Fruit fly (Drosophila melanogaster) whole organism, embryonic: ENCODE measurements around the gene CG5225.

Experiments used
- Ada2b ChIP-seq: fragments of 200-800 bp; sonication (Bioruptor generic); IDR thresholded peaks from 2 replicates; pipeline ENCODE4 v1.3.6; 2022; ENCODE audit warnings: missing biosample characterization, missing genetic modification characterization
- CG10147 ChIP-seq: fragments of 200-800 bp; sonication (Bioruptor generic); optimal IDR thresholded peaks from 2 replicates; lab custom pipeline; 2019; ENCODE audit warnings: missing biosample characterization, mild to moderate bottlenecking, missing genetic modification characterization, moderate library complexity
- CG10321 ChIP-seq: fragments of 200-800 bp; sonication (Bioruptor generic); IDR thresholded peaks from 2 replicates; pipeline ENCODE4 v1.3.6; 2022; ENCODE audit warnings: missing biosample characterization, missing genetic modification characterization
- CG10431 ChIP-seq: fragments of 200-800 bp; sonication (Bioruptor generic); optimal IDR thresholded peaks from 3 replicates; lab custom pipeline; 2018; ENCODE audit warnings: missing biosample characterization, mild to moderate bottlenecking, missing genetic modification characterization
- CG10654 ChIP-seq: fragments of 200-800 bp; sonication (Bioruptor generic); optimal IDR thresholded peaks from 2 replicates; lab custom pipeline; 2016; ENCODE audit warnings: missing biosample characterization, missing genetic modification characterization
- CG12071 ChIP-seq: fragments of 200-800 bp; sonication (Bioruptor generic); optimal IDR thresholded peaks from 3 replicates; lab custom pipeline; 2018; ENCODE audit warnings: missing biosample characterization, mild to moderate bottlenecking, missing genetic modification characterization
- CG13296 ChIP-seq: fragments of 200-800 bp; sonication (Bioruptor generic); optimal IDR thresholded peaks from 3 replicates; lab custom pipeline; 2018; ENCODE audit warnings: missing biosample characterization, mild to moderate bottlenecking, missing genetic modification characterization
- CG14441 ChIP-seq: fragments of 200-800 bp; sonication (Bioruptor generic); IDR thresholded peaks from 2 replicates; pipeline ENCODE4 v1.3.6; 2022; ENCODE audit warnings: missing biosample characterization, missing genetic modification characterization
- CG16863 ChIP-seq: fragments of 200-800 bp; sonication (Bioruptor generic); optimal IDR thresholded peaks from 3 replicates; lab custom pipeline; 2016; ENCODE audit warnings: missing biosample characterization, missing genetic modification characterization
- CG17359 ChIP-seq: fragments of 200-800 bp; sonication (Bioruptor generic); optimal IDR thresholded peaks from 3 replicates; lab custom pipeline; 2018; ENCODE audit warnings: missing biosample characterization, mild to moderate bottlenecking, missing genetic modification characterization, moderate library complexity
- CG2129 ChIP-seq: fragments of 200-800 bp; sonication (Bioruptor generic); IDR thresholded peaks from 2 replicates; pipeline ENCODE4 v1.3.6; 2022; ENCODE audit warnings: missing biosample characterization, missing genetic modification characterization; ENCODE audit not compliant: partially characterized antibody
- CG2712 ChIP-seq: fragments of 200-800 bp; optimal IDR thresholded peaks from 3 replicates; lab custom pipeline; 2019; ENCODE audit warnings: missing biosample characterization, mild to moderate bottlenecking, missing genetic modification characterization, moderate library complexity
- CG3065 ChIP-seq: fragments of 200-800 bp; sonication (Bioruptor generic); optimal IDR thresholded peaks from 2 replicates; lab custom pipeline; 2016; ENCODE audit warnings: missing biosample characterization, missing genetic modification characterization
- CG31224 ChIP-seq: fragments of 200-800 bp; sonication (Bioruptor generic); IDR thresholded peaks from 2 replicates; pipeline ENCODE4 v1.3.6; 2022; ENCODE audit warnings: missing biosample characterization, missing genetic modification characterization
- CG31365 ChIP-seq: fragments of 200-800 bp; sonication (Bioruptor generic); optimal IDR thresholded peaks from 2 replicates; lab custom pipeline; 2018; ENCODE audit warnings: missing biosample characterization, mild to moderate bottlenecking, missing genetic modification characterization
- CG31441 ChIP-seq: fragments of 200-800 bp; sonication (Bioruptor generic); IDR thresholded peaks from 2 replicates; pipeline ENCODE4 v1.3.6; 2022; ENCODE audit warnings: missing biosample characterization, missing genetic modification characterization
- CG4328 ChIP-seq: fragments of 200-800 bp; sonication (Bioruptor generic); optimal IDR thresholded peaks from 3 replicates; lab custom pipeline; 2017; ENCODE audit warnings: missing biosample characterization, missing genetic modification reagents, missing genetic modification characterization
- CG4820 ChIP-seq: fragments of 200-800 bp; sonication (Bioruptor generic); optimal IDR thresholded peaks from 3 replicates; lab custom pipeline; 2016; ENCODE audit warnings: missing biosample characterization, missing genetic modification characterization
- CG6272 ChIP-seq: fragments of 200-800 bp; sonication (Bioruptor generic); IDR thresholded peaks from 2 replicates; pipeline ENCODE4 v1.3.6; 2022; ENCODE audit warnings: missing biosample characterization, missing genetic modification characterization
- CG6683 ChIP-seq: fragments of 200-800 bp; sonication (Bioruptor generic); optimal IDR thresholded peaks from 2 replicates; lab custom pipeline; 2017; ENCODE audit warnings: missing biosample characterization, mild to moderate bottlenecking, missing genetic modification characterization, missing genetic modification reagents
- CG8765 ChIP-seq: fragments of 200-800 bp; sonication (Bioruptor generic); IDR thresholded peaks from 2 replicates; pipeline ENCODE4 v1.3.6; 2022; ENCODE audit warnings: missing biosample characterization, missing genetic modification characterization
- CG9215 ChIP-seq: fragments of 200-800 bp; sonication (Bioruptor generic); IDR thresholded peaks from 2 replicates; pipeline ENCODE4 v1.3.6; 2022; ENCODE audit warnings: missing biosample characterization, missing genetic modification characterization
- CG9817 ChIP-seq: fragments of 200-800 bp; sonication (Bioruptor generic); optimal IDR thresholded peaks from 2 replicates; lab custom pipeline; 2018; ENCODE audit warnings: missing biosample characterization, mild to moderate bottlenecking, missing genetic modification characterization, moderate library complexity
- CrebB ChIP-seq: fragments of 200-800 bp; sonication (Bioruptor generic); optimal IDR thresholded peaks from 3 replicates; lab custom pipeline; 2018; ENCODE audit warnings: missing biosample characterization, mild to moderate bottlenecking, missing genetic modification characterization
- D ChIP-seq, 2 experiments: fragments of 200-800 bp in 1 of 2; fragments of >200 bp in 1 of 2; sonication (Bioruptor generic) in 1 of 2; optimal IDR thresholded peaks; 2 replicates in 1 of 2; 3 replicates in 1 of 2; lab custom pipeline; 2017; ENCODE audit warnings: mild to moderate bottlenecking in 1 of 2, missing biosample characterization in 1 of 2, missing genetic modification characterization in 1 of 2, missing genetic modification reagents in 1 of 2
- HHEX ChIP-seq: fragments of 200-800 bp; sonication (Bioruptor generic); optimal IDR thresholded peaks from 3 replicates; lab custom pipeline; 2017; ENCODE audit warnings: missing biosample characterization, mild to moderate bottlenecking, missing genetic modification characterization, missing genetic modification reagents
- HmgZ ChIP-seq: fragments of 200-800 bp; sonication (Bioruptor generic); optimal IDR thresholded peaks from 2 replicates; lab custom pipeline; 2018; ENCODE audit warnings: missing biosample characterization, mild to moderate bottlenecking, missing genetic modification characterization
- MBD-R2 ChIP-seq: fragments of 200-800 bp; sonication (Bioruptor generic); IDR thresholded peaks from 2 replicates; pipeline ENCODE4 v1.3.6; 2022; ENCODE audit warnings: missing biosample characterization, missing genetic modification characterization
- MESR4 ChIP-seq: fragments of 200-800 bp; sonication (Bioruptor generic); optimal IDR thresholded peaks from 2 replicates; lab custom pipeline; 2018; ENCODE audit warnings: missing biosample characterization, mild to moderate bottlenecking, missing genetic modification characterization, moderate library complexity
- Rfx ChIP-seq: fragments of 200-800 bp; sonication (Bioruptor generic); IDR thresholded peaks from 2 replicates; pipeline ENCODE4 v1.3.6; 2022; ENCODE audit warnings: missing biosample characterization, missing genetic modification characterization
- Sin3A ChIP-seq: fragments of >200 bp; optimal IDR thresholded peaks from 2 replicates; lab custom pipeline; 2018
- ase ChIP-seq: fragments of 200-800 bp; sonication (Bioruptor generic); IDR thresholded peaks from 3 replicates; pipeline ENCODE4 v1.3.6; 2022; ENCODE audit warnings: missing biosample characterization, missing genetic modification characterization
- bbx ChIP-seq: fragments of 200-800 bp; sonication (Bioruptor generic); IDR thresholded peaks from 2 replicates; pipeline ENCODE4 v1.3.6; 2022; ENCODE audit warnings: missing biosample characterization, missing genetic modification characterization; ENCODE audit not compliant: partially characterized antibody
- bigmax ChIP-seq: fragments of 200-800 bp; sonication (Bioruptor generic); optimal IDR thresholded peaks from 2 replicates; lab custom pipeline; 2018; ENCODE audit warnings: missing biosample characterization, mild to moderate bottlenecking, missing genetic modification characterization
- caup ChIP-seq: fragments of 200-800 bp; sonication (Bioruptor generic); optimal IDR thresholded peaks from 3 replicates; lab custom pipeline; 2017; ENCODE audit warnings: missing biosample characterization, mild to moderate bottlenecking, missing genetic modification characterization, moderate library complexity; ENCODE audit not compliant: severe bottlenecking
- crp ChIP-seq, 2 experiments: fragments of 200-800 bp; sonication (Bioruptor generic); optimal IDR thresholded peaks; 2 replicates in 1 of 2; 3 replicates in 1 of 2; lab custom pipeline; 2017; ENCODE audit warnings: missing biosample characterization in 2 of 2, missing genetic modification characterization in 2 of 2, mild to moderate bottlenecking in 1 of 2, moderate library complexity in 1 of 2
- jigr1 ChIP-seq: fragments of 200-800 bp; sonication (Bioruptor generic); IDR thresholded peaks from 3 replicates; pipeline ENCODE4 v1.3.6; 2022; ENCODE audit warnings: missing biosample characterization, missing genetic modification characterization
- pfk ChIP-seq: fragments of 200-800 bp; sonication (Bioruptor generic); optimal IDR thresholded peaks from 2 replicates; lab custom pipeline; 2018; ENCODE audit warnings: missing biosample characterization, mild to moderate bottlenecking, missing genetic modification characterization, moderate library complexity
- pnt ChIP-seq: fragments of 200-800 bp; sonication (Bioruptor generic); optimal IDR thresholded peaks from 3 replicates; lab custom pipeline; 2016; ENCODE audit warnings: missing biosample characterization, missing genetic modification characterization
- repo ChIP-seq: fragments of 200-800 bp; sonication (Bioruptor generic); optimal IDR thresholded peaks from 2 replicates; lab custom pipeline; 2016; ENCODE audit warnings: missing biosample characterization, missing genetic modification characterization
- scrt ChIP-seq: fragments of 200-800 bp; sonication (Bioruptor generic); optimal IDR thresholded peaks from 2 replicates; lab custom pipeline; 2018; ENCODE audit warnings: missing biosample characterization, mild to moderate bottlenecking, missing genetic modification characterization, moderate library complexity
- seq ChIP-seq: fragments of 200-800 bp; sonication (Bioruptor generic); IDR thresholded peaks from 2 replicates; pipeline ENCODE4 v1.3.6; 2022; ENCODE audit warnings: missing biosample characterization, missing genetic modification characterization
- shn ChIP-seq: fragments of 200-800 bp; sonication (Bioruptor generic); optimal IDR thresholded peaks from 3 replicates; lab custom pipeline; 2016; ENCODE audit warnings: missing biosample characterization, missing genetic modification characterization
- slou ChIP-seq: fragments of 200-800 bp; sonication (Bioruptor generic); optimal IDR thresholded peaks from 3 replicates; lab custom pipeline; 2016; ENCODE audit warnings: missing biosample characterization, missing genetic modification characterization
- trh ChIP-seq: fragments of 200-800 bp; sonication (Bioruptor generic); optimal IDR thresholded peaks from 2 replicates; lab custom pipeline; 2016; ENCODE audit warnings: missing biosample characterization, missing genetic modification characterization
- tup ChIP-seq: fragments of 200-800 bp; sonication (Bioruptor generic); optimal IDR thresholded peaks from 2 replicates; lab custom pipeline; 2016; ENCODE audit warnings: missing biosample characterization, mild to moderate bottlenecking, missing genetic modification characterization, moderate library complexity
- vnd ChIP-seq: fragments of 200-800 bp; sonication (Bioruptor generic); IDR thresholded peaks from 3 replicates; pipeline ENCODE4 v1.3.6; 2022; ENCODE audit warnings: missing biosample characterization, missing genetic modification characterization; ENCODE audit not compliant: partially characterized antibody
- wdn ChIP-seq: fragments of 200-800 bp; sonication (Bioruptor generic); IDR thresholded peaks from 2 replicates; pipeline ENCODE4 v1.3.6; 2022; ENCODE audit warnings: missing biosample characterization, missing genetic modification characterization
- wor ChIP-seq: fragments of 200-800 bp; sonication (Bioruptor generic); IDR thresholded peaks from 2 replicates; pipeline ENCODE4 v1.3.6; 2022; ENCODE audit warnings: missing biosample characterization, missing genetic modification characterization

The CG5225 gene

DNA sequence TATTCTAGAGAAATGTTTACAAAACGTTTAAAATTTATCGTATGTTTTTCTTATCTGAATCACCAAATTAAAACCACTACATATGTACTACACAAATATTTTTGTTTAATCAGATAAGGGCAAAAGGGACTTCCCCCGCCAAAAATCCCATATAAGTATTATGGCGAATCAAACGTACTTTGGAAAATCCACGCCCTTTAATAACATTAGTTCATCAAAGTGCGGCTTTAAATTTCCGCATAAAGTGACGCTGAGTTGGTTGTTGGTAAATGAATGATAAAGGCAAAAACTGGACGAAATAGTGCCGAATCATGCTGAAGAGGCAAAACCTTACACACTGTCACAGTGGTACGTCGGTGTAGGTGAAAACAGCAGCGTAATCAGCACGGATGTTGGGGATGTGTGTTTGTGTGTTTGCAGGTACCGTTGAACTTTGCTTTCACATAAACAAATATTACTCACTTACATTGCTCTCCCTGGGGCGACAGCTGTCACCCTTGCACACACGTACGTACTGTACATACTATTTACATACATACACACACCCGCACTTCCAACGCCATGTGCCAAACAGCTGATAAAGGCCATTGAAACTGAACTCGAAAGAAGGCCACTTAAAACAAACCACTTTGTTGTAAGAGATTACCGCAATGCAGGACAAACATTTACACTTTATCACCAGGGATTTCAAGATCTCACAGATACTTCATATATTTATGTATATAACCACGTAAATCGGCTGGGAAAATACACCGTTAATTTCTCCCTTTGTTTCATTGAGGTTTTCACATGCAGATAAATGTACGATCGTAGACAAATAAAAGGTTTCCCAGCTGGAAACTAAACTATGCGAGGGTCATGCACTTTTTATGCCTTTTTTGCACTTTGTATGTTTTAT lies 50.7 kb downstream of the CG5225 start (continued):
- TF ChIP-seq HmgZ (tag; lab: Kevin White, UChicago) (peak; percentile 45), CG2712 (tag; lab: Kevin White, UChicago) (no peak), ase (GFP tag; lab: Robert Waterston, UW) (no peak), slou (no peak), trh (GFP tag; lab: Kevin White, UChicago) (no peak), crp (GFP tag; optimal IDR thresholded peaks at IDR 0.05; lab: Kevin White, UChicago) (peak in 1 of 2 experiments; percentile 71), tup (GFP tag; lab: Kevin White, UChicago) (no peak), CG16863 (GFP tag; lab: Kevin White, UChicago) (no peak), vnd (no peak), CG8765 (GFP tag; lab: Robert Waterston, UW) (no peak), CG10654 (no peak), CG14441 (0 out of 2 replicates have a peak, but pooled peaks have one; percentile 10), shn (GFP tag; lab: Kevin White, UChicago) (no peak), bigmax (GFP tag; lab: Kevin White, UChicago) (no peak), CrebB (tag; lab: Kevin White, UChicago) (peak; percentile 68), CG6683 (GFP tag; lab: Kevin White, UChicago) (peak; percentile 3), pfk (peak; percentile 5), CG10321 (no peak), Ada2b (GFP tag; lab: Robert Waterston, UW) (no peak), pnt (GFP tag; lab: Kevin White, UChicago) (no peak), CG31365 (no peak), CG12071 (GFP tag; lab: Kevin White, UChicago) (peak; percentile 50), CG6272 (GFP tag; lab: Robert Waterston, UW) (no peak), CG4328 (GFP tag; lab: Kevin White, UChicago) (peak; percentile 34), CG3065 (GFP tag; lab: Kevin White, UChicago) (no peak), jigr1 (GFP tag; lab: Robert Waterston, UW) (no peak), seq (peak; percentile 7; the same call in 1 of the 2 replicates), CG13296 (no peak), CG10431 (GFP tag; lab: Kevin White, UChicago) (no peak), MESR4 (GFP tag; lab: Kevin White, UChicago) (peak; percentile 7), CG2129 (GFP tag; lab: Robert Waterston, UW) (no peak), MBD-R2 (no peak), HHEX (no peak), D (optimal IDR thresholded peaks at IDR 0.05; lab: Kevin White, UChicago) (peak; percentile 84), D (GFP tag; optimal IDR thresholded peaks at IDR 0.05; lab: Kevin White, UChicago) (peak; percentile 11), bbx (no peak), wdn (GFP tag; lab: Robert Waterston, UW) (no peak), CG10147 (no peak), Rfx (peak; percentile 35; the same call in 1 of the 2 replicates), wor (no peak), CG4820 (GFP tag; lab: Kevin White, UChicago) (no peak), repo (GFP tag; lab: Kevin White, UChicago) (no peak), CG17359 (tag; lab: Kevin White, UChicago) (no peak), CG9215 (GFP tag; lab: Robert Waterston, UW) (no peak), caup (GFP tag; lab: Kevin White, UChicago) (no peak), CG31441 (GFP tag; lab: Robert Waterston, UW) (no peak), CG9817 (tag; lab: Kevin White, UChicago) (no peak), Sin3A (lab: Kevin White, UChicago) (no peak), CG31224 (GFP tag; lab: Robert Waterston, UW) (no peak), scrt (no peak)
